Fruit fly (Drosophila melanogaster): ENCODE results near the gene bor.

DNA sequence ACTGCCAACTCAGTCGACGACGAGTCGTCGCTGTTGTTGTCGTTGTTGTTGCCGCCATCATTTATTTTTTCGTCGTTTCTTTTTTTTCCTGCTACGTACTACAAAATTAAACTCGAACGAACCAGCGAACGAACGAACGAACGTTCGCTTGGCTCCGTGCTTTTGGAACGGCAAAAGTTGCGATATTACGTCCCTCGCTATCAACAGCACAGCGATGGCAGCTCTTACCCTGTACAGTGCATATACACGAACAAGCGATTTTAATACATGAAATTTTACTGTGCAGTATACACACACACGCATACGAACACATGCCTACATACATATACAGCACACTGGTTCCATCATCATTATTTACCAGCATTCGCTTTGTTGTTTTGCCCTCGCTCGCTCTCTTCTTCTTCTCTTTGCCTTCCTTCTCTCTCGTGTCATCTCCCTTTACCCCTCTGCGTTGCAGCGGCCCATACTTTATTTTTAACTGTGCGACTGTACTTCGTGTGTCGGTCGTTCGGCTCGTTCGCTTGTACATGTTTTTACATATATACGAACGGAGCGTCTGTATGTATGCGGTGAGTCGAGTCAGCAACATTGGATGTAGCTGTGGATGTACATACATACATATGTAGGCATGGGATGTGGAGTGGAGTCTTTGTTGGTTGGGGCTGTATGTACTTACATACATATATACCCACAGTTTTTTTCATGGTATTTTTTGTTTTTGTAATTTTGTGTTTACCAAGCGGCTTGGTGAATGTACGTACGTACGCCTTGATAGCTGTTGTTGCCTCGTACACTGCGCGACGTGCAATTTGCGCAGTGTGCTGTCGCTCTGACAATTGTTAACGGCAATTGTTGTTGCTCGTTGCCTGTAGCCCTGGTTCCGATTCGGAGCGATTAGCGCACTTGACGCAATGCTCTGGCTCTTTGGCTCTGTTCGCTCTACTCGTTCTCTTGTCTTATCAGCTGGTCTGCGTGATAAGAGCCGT lies 13.8 kb downstream of the bor start:
- TF ChIP-seq CG8301 (tag; optimal IDR thresholded peaks at IDR 0.05) = no peak
- TF ChIP-seq EcR (GFP tag; optimal IDR thresholded peaks at IDR 0.05) = peak; percentile 94
- peak; percentile 46 for TF ChIP-seq CG34367 (tag; optimal IDR thresholded peaks at IDR 0.05)
- TF ChIP-seq rn (GFP tag; IDR thresholded peaks at IDR 0.05) = no peak
- TF ChIP-seq CG17806 (tag; optimal IDR thresholded peaks at IDR 0.05) = no peak
- TF ChIP-seq CG32121 (GFP tag; IDR thresholded peaks at IDR 0.05) = no peak
- TF ChIP-seq CG15710 (tag; optimal IDR thresholded peaks at IDR 0.05) = peak; percentile 27
- TF ChIP-seq Pif1B (GFP tag; optimal IDR thresholded peaks at IDR 0.05) = peak; percentile 65
- TF ChIP-seq fd96Ca (GFP tag; IDR thresholded peaks at IDR 0.05) = no peak
- peak; percentile 22 for TF ChIP-seq CG8159 (tag; optimal IDR thresholded peaks at IDR 0.05)

Measured in whole organism, pupa.